Worm (Caenorhabditis elegans) whole organism, early embryonic: Measurements from ENCODE around the gene Y66D12A.30.

Source experiments
- B0310.2 ChIP-seq: sonication (generic microtip); optimal IDR thresholded peaks from 2 replicates; lab custom pipeline; 2016; ENCODE audit warnings: mild to moderate bottlenecking, missing genetic modification characterization, missing compliant biosample characterization
- F13C5.2 ChIP-seq: sonication (generic microtip); optimal IDR thresholded peaks from 2 replicates; lab custom pipeline; 2017; ENCODE audit warnings: mild to moderate bottlenecking, missing genetic modification characterization, inconsistent platforms, missing compliant biosample characterization
- aly-1 ChIP-seq: sonication (generic microtip); optimal IDR thresholded peaks from 2 replicates; lab custom pipeline; 2016; ENCODE audit warnings: missing genetic modification characterization, missing compliant biosample characterization
- ama-1 ChIP-seq: fragments of 150-350 bp; optimal IDR thresholded peaks from 2 replicates; lab custom pipeline; 2014
- ceh-13 ChIP-seq: fragments of 200-800 bp; sonication (Bioruptor generic); optimal IDR thresholded peaks from 2 replicates; lab custom pipeline; 2018; ENCODE audit warnings: mild to moderate bottlenecking, missing genetic modification characterization, missing compliant biosample characterization
- ceh-36 ChIP-seq: sonication (generic microtip); optimal IDR thresholded peaks from 2 replicates; lab custom pipeline; 2016; ENCODE audit warnings: missing genetic modification characterization, inconsistent platforms, missing compliant biosample characterization
- ets-7 ChIP-seq: sonication (generic microtip); optimal IDR thresholded peaks from 2 replicates; lab custom pipeline; 2016; ENCODE audit warnings: missing genotype, missing genetic modification characterization, missing compliant biosample characterization
- flt-1 ChIP-seq: fragments of 200-800 bp; sonication (Bioruptor generic); IDR thresholded peaks from 2 replicates; pipeline ENCODE4 v1.3.6; 2022; ENCODE audit warnings: missing genetic modification characterization, missing compliant biosample characterization
- hmbx-1 ChIP-seq: sonication (generic microtip); optimal IDR thresholded peaks from 2 replicates; lab custom pipeline; 2016; ENCODE audit warnings: mild to moderate bottlenecking, missing genetic modification characterization, missing compliant biosample characterization
- hmg-4 ChIP-seq: fragments of 200-800 bp; sonication (Bioruptor generic); optimal IDR thresholded peaks from 2 replicates; lab custom pipeline; 2018; ENCODE audit warnings: mild to moderate bottlenecking, missing genetic modification characterization, missing compliant biosample characterization
- hnd-1 ChIP-seq: sonication (generic microtip); optimal IDR thresholded peaks from 2 replicates; lab custom pipeline; 2016; ENCODE audit warnings: missing genetic modification characterization, missing compliant biosample characterization
- pes-1 ChIP-seq: fragments of 200-800 bp; sonication (Bioruptor generic); IDR thresholded peaks from 2 replicates; pipeline ENCODE4 v1.3.6; 2022; ENCODE audit warnings: missing genetic modification reagents, missing genetic modification characterization, missing compliant biosample characterization
- scrt-1 ChIP-seq: fragments of 200-800 bp; sonication (Bioruptor generic); IDR thresholded peaks from 2 replicates; pipeline ENCODE4 v1.3.6; 2022; ENCODE audit warnings: missing genetic modification characterization, missing compliant biosample characterization
- sea-1 ChIP-seq: fragments of 200-800 bp; sonication (Bioruptor generic); conservative IDR thresholded peaks from 2 replicates; pipeline ENCODE4 v1.3.6; 2022; ENCODE audit warnings: missing genetic modification characterization, missing compliant biosample characterization
- tbx-11 ChIP-seq: fragments of 200-800 bp; sonication (Bioruptor generic); IDR thresholded peaks from 2 replicates; pipeline ENCODE4 v1.3.6; 2022; ENCODE audit warnings: missing genetic modification characterization, missing compliant biosample characterization
- tbx-37 ChIP-seq: fragments of 200-800 bp; sonication (Bioruptor generic); conservative IDR thresholded peaks from 2 replicates; pipeline ENCODE4 v1.3.6; 2022; ENCODE audit warnings: missing genetic modification reagents, missing genetic modification characterization, missing compliant biosample characterization
- tra-4 ChIP-seq: sonication (generic microtip); optimal IDR thresholded peaks from 2 replicates; lab custom pipeline; 2017; ENCODE audit warnings: missing genetic modification characterization, missing compliant biosample characterization

Gene Y66D12A.30

DNA sequence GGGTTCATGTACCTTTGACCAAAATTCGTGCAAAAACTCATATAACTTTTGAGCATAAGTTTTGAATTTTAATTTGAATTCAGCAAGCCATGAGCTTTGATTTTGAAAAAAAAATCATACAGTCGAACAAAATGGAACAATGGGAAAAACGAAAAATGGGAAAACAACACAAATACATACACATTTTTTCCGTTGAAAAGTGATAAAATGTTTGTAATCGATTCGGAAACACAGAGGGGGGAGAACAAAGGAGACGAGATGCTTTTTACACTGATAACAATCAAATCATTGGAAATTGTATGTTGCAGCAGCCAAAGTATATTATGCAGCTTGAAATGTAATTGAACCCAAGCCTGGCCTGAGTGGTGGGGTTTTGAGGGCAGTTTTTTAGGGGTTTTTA, 21.4 kb downstream of the Y66D12A.30 start:
- TF ChIP-seq B0310.2: no peak
- no peak for TF ChIP-seq tbx-37 (GFP tag; lab: Robert Waterston, UW)

DNA sequence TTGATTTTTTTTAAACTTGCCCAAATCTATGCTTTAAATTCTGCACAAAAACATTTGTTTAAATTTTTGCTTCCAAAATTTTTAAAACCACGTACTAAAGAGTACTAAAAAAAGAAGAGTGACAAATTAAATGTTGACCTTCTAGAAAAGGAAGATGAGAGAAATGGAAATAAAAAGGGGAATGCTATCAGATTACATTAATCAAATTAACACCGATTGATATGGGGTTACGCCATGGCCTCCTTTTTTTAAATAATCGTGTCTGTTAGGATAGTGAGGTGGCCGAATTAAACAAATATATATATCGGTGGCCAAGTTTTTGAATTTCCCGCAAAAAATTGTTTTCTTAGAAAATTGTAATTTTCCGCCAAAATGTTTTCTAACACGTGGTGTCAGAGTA, 22.7 kb downstream of the Y66D12A.30 start:
- TF ChIP-seq hmg-4 (GFP tag; lab: Kevin White, UChicago) (no peak), flt-1 (GFP tag; lab: Robert Waterston, UW) (no peak), sea-1 (GFP tag; lab: Robert Waterston, UW) (no peak), ets-7 (tag; lab: Kevin White, UChicago) (no peak), tbx-11 (no peak), F13C5.2 (tag; lab: Kevin White, UChicago) (no peak), aly-1 (tag; lab: Kevin White, UChicago) (no peak), tbx-37 (GFP tag; lab: Robert Waterston, UW) (no peak), ceh-13 (GFP tag; lab: Kevin White, UChicago) (no peak)

ce11 chrIII:11633444-11633843, 23.8 kb downstream of the Y66D12A.30 start:
- TF ChIP-seq ceh-36 (tag; lab: Kevin White, UChicago): no peak
- TF ChIP-seq hmbx-1 (tag; lab: Kevin White, UChicago): no peak

DNA sequence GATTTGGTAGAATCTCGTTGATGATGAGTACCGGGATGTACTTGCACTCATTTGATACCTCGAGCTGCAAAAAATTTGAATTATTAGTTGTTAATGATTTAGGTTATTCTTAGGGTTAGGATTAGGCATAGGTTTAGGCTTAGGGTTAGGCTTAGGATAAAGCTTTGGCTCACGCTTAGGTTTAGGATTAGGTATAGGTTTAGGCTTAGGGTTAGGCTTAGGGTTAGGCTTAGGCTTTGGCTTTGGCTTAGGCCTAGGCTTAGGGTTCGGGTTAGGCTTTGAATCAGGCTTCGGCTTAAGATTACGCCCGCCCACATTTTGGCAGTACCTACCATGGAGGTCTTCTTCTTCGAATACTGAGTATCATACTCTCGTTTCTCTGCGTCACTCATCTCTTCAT, 25.3 kb downstream of the Y66D12A.30 start:
- TF ChIP-seq tbx-37 (GFP tag; lab: Robert Waterston, UW) (no peak), flt-1 (GFP tag; lab: Robert Waterston, UW) (no peak), ama-1 (lab: Kevin White, UChicago) (no peak), ceh-36 (tag; lab: Kevin White, UChicago) (peak; percentile 63), scrt-1 (GFP tag; lab: Robert Waterston, UW) (no peak), tra-4 (tag; lab: Kevin White, UChicago) (no peak)

DNA sequence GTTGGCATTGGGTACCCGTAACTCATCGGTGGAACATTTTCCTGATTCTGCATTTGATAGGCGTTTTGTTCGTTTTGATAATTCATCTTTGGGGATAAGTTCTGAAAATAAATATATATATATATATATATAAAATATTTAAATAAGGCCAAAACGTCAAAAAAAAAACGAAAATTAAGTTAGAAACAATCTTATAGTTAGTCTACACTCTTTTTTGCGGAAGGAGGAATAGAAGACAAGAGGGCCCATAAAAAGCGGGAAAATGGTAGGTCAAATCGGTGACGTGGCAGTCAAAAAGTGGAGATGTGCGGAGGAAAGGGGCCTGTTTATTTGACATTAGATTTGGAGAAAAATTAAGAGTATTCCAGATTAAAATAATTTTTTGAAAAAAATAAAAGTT, 27.1 kb downstream of the Y66D12A.30 start, which contains the start of gene tbx-33:
tbx-33 (minus strand) TSS at position 101 of the 400 bp plus-strand sequence.
- TF ChIP-seq pes-1 (GFP tag; lab: Robert Waterston, UW) (no peak), hmg-4 (GFP tag; lab: Kevin White, UChicago) (no peak), hmbx-1 (tag; lab: Kevin White, UChicago) (no peak), F13C5.2 (tag; lab: Kevin White, UChicago) (no peak), aly-1 (tag; lab: Kevin White, UChicago) (no peak), hnd-1 (tag; lab: Kevin White, UChicago) (no peak), tbx-11 (no peak), ets-7 (tag; lab: Kevin White, UChicago) (no peak)

DNA sequence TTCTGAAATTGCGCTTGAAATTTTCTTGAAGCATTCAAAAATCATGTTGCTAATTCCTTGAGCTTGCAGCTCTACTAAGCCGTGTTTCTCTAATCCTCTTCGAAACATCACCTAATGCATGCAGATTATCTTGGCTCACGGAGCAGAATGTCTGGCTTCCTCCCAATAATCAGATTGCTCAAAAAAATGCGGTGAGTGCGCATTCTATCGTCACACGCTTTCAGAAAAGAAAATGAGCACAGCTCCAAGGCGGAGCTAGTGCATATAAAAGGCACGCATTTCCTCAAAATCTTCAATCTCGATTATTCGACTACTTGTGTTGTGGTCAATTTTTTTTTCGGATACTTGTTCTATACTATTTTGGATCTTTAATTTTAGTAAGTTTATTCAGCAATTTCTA, 31.7 kb downstream of the Y66D12A.30 start:
- no peak for TF ChIP-seq ceh-13 (GFP tag; lab: Kevin White, UChicago)
- no peak for TF ChIP-seq aly-1 (tag; lab: Kevin White, UChicago)
- no peak for TF ChIP-seq ets-7 (tag; lab: Kevin White, UChicago)
- TF ChIP-seq scrt-1 (GFP tag; lab: Robert Waterston, UW): no peak
- TF ChIP-seq ceh-36 (tag; lab: Kevin White, UChicago): no peak
- no peak for TF ChIP-seq hmg-4 (GFP tag; lab: Kevin White, UChicago)
- TF ChIP-seq tbx-11: no peak
- no peak for TF ChIP-seq ama-1 (lab: Kevin White, UChicago)
- no peak for TF ChIP-seq tra-4 (tag; lab: Kevin White, UChicago)
- no peak for TF ChIP-seq tbx-37 (GFP tag; lab: Robert Waterston, UW)
- no peak for TF ChIP-seq B0310.2
- no peak for TF ChIP-seq flt-1 (GFP tag; lab: Robert Waterston, UW)
- no peak for TF ChIP-seq F13C5.2 (tag; lab: Kevin White, UChicago)
- TF ChIP-seq hmbx-1 (tag; lab: Kevin White, UChicago): no peak
- TF ChIP-seq pes-1 (GFP tag; lab: Robert Waterston, UW): no peak
- TF ChIP-seq hnd-1 (tag; lab: Kevin White, UChicago): no peak
- TF ChIP-seq sea-1 (GFP tag; lab: Robert Waterston, UW): no peak

ce11 chrIII:11650152-11650551, 40.5 kb downstream of the Y66D12A.30 start, which contains the start of gene faah-6:
Gene faah-6, plus strand, starts transcription at chrIII:11650452.
- TF ChIP-seq hmbx-1 (tag; lab: Kevin White, UChicago): no peak
- no peak for TF ChIP-seq ceh-36 (tag; lab: Kevin White, UChicago)
- no peak for TF ChIP-seq pes-1 (GFP tag; lab: Robert Waterston, UW)
- TF ChIP-seq tra-4 (tag; lab: Kevin White, UChicago): no peak
- TF ChIP-seq ets-7 (tag; lab: Kevin White, UChicago): no peak
- no peak for TF ChIP-seq ama-1 (lab: Kevin White, UChicago)
- TF ChIP-seq ceh-13 (GFP tag; lab: Kevin White, UChicago): no peak
- no peak for TF ChIP-seq F13C5.2 (tag; lab: Kevin White, UChicago)
- no peak for TF ChIP-seq flt-1 (GFP tag; lab: Robert Waterston, UW)
- TF ChIP-seq hmg-4 (GFP tag; lab: Kevin White, UChicago): no peak
- TF ChIP-seq scrt-1 (GFP tag; lab: Robert Waterston, UW): no peak
- TF ChIP-seq B0310.2: no peak

DNA sequence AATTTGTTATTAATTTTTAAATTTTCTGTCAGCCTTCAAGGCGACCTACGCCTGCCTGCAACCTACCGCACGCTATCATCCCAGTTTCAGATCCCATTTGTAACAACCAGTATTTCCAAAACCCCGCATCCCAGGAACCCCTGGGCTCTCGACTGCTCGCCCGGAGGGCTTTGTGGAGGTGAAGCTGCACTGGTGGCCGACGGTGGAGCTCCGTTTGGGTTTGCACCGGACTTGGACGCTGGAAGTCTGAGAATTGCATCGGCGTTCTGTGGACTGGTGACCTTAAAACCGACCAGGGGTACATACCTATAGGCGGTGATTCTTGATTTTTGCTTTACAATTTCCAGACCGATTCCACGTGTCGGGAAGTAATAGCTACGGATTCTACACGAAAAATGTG, 41.8 kb downstream of the Y66D12A.30 start:
- no peak for TF ChIP-seq ama-1 (lab: Kevin White, UChicago)
- TF ChIP-seq aly-1 (tag; lab: Kevin White, UChicago): no peak
- no peak for TF ChIP-seq tra-4 (tag; lab: Kevin White, UChicago)
- no peak for TF ChIP-seq scrt-1 (GFP tag; lab: Robert Waterston, UW)
- no peak for TF ChIP-seq B0310.2
- TF ChIP-seq tbx-37 (GFP tag; lab: Robert Waterston, UW): no peak
- TF ChIP-seq sea-1 (GFP tag; lab: Robert Waterston, UW): no peak
